Worm (Caenorhabditis elegans): ENCODE measurements around the gene C28A5.6.
"Not testable (repeated sequence)": the region's sequence is repeated elsewhere in the genome, so short reads cannot be mapped to it uniquely, and the experiment has no call there.

ce11 chrIII:4426711-4427218, 2.5 kb downstream of the C28A5.6 start:
- TF ChIP-seq ztf-29 (GFP tag; IDR thresholded peaks at IDR 0.05) (peak; percentile 87), tab-1 (GFP tag; IDR thresholded peaks at IDR 0.05) (peak; percentile 93), ref-1 (GFP tag; conservative IDR thresholded peaks at IDR 0.05) (peak; percentile 76), T22C8.4 (GFP tag; IDR thresholded peaks at IDR 0.05) (peak; percentile 87), ztf-23 (GFP tag; IDR thresholded peaks at IDR 0.05) (peak; percentile 91)
- TF ChIP-seq med-1 (GFP tag; optimal IDR thresholded peaks at IDR 0.05; ENCODE audit: insufficient read depth) = not testable (repeated sequence)

All from whole organism, midembryonic.